Worm (Caenorhabditis elegans) whole organism, early embryonic: ENCODE measurements around the gene F29C4.4.

Experiments used
- B0310.2 ChIP-seq: sonication (generic microtip); optimal IDR thresholded peaks from 2 replicates; lab custom pipeline; 2016; ENCODE audit warnings: mild to moderate bottlenecking, missing genetic modification characterization, missing compliant biosample characterization
- F13C5.2 ChIP-seq: sonication (generic microtip); optimal IDR thresholded peaks from 2 replicates; lab custom pipeline; 2017; ENCODE audit warnings: mild to moderate bottlenecking, missing genetic modification characterization, inconsistent platforms, missing compliant biosample characterization
- aly-1 ChIP-seq: sonication (generic microtip); optimal IDR thresholded peaks from 2 replicates; lab custom pipeline; 2016; ENCODE audit warnings: missing genetic modification characterization, missing compliant biosample characterization
- ama-1 ChIP-seq: fragments of 150-350 bp; optimal IDR thresholded peaks from 2 replicates; lab custom pipeline; 2014
- ceh-13 ChIP-seq: fragments of 200-800 bp; sonication (Bioruptor generic); optimal IDR thresholded peaks from 2 replicates; lab custom pipeline; 2018; ENCODE audit warnings: mild to moderate bottlenecking, missing genetic modification characterization, missing compliant biosample characterization
- ceh-36 ChIP-seq: sonication (generic microtip); optimal IDR thresholded peaks from 2 replicates; lab custom pipeline; 2016; ENCODE audit warnings: missing genetic modification characterization, inconsistent platforms, missing compliant biosample characterization
- ets-7 ChIP-seq: sonication (generic microtip); optimal IDR thresholded peaks from 2 replicates; lab custom pipeline; 2016; ENCODE audit warnings: missing genotype, missing genetic modification characterization, missing compliant biosample characterization
- flt-1 ChIP-seq: fragments of 200-800 bp; sonication (Bioruptor generic); IDR thresholded peaks from 2 replicates; pipeline ENCODE4 v1.3.6; 2022; ENCODE audit warnings: missing genetic modification characterization, missing compliant biosample characterization
- hmbx-1 ChIP-seq: sonication (generic microtip); optimal IDR thresholded peaks from 2 replicates; lab custom pipeline; 2016; ENCODE audit warnings: mild to moderate bottlenecking, missing genetic modification characterization, missing compliant biosample characterization
- hmg-4 ChIP-seq: fragments of 200-800 bp; sonication (Bioruptor generic); optimal IDR thresholded peaks from 2 replicates; lab custom pipeline; 2018; ENCODE audit warnings: mild to moderate bottlenecking, missing genetic modification characterization, missing compliant biosample characterization
- hnd-1 ChIP-seq: sonication (generic microtip); optimal IDR thresholded peaks from 2 replicates; lab custom pipeline; 2016; ENCODE audit warnings: missing genetic modification characterization, missing compliant biosample characterization
- pes-1 ChIP-seq: fragments of 200-800 bp; sonication (Bioruptor generic); IDR thresholded peaks from 2 replicates; pipeline ENCODE4 v1.3.6; 2022; ENCODE audit warnings: missing genetic modification reagents, missing genetic modification characterization, missing compliant biosample characterization
- scrt-1 ChIP-seq: fragments of 200-800 bp; sonication (Bioruptor generic); IDR thresholded peaks from 2 replicates; pipeline ENCODE4 v1.3.6; 2022; ENCODE audit warnings: missing genetic modification characterization, missing compliant biosample characterization
- sea-1 ChIP-seq: fragments of 200-800 bp; sonication (Bioruptor generic); conservative IDR thresholded peaks from 2 replicates; pipeline ENCODE4 v1.3.6; 2022; ENCODE audit warnings: missing genetic modification characterization, missing compliant biosample characterization
- tbx-11 ChIP-seq: fragments of 200-800 bp; sonication (Bioruptor generic); IDR thresholded peaks from 2 replicates; pipeline ENCODE4 v1.3.6; 2022; ENCODE audit warnings: missing genetic modification characterization, missing compliant biosample characterization
- tbx-37 ChIP-seq: fragments of 200-800 bp; sonication (Bioruptor generic); conservative IDR thresholded peaks from 2 replicates; pipeline ENCODE4 v1.3.6; 2022; ENCODE audit warnings: missing genetic modification reagents, missing genetic modification characterization, missing compliant biosample characterization
- tra-4 ChIP-seq: sonication (generic microtip); optimal IDR thresholded peaks from 2 replicates; lab custom pipeline; 2017; ENCODE audit warnings: missing genetic modification characterization, missing compliant biosample characterization

The F29C4.4 gene

DNA sequence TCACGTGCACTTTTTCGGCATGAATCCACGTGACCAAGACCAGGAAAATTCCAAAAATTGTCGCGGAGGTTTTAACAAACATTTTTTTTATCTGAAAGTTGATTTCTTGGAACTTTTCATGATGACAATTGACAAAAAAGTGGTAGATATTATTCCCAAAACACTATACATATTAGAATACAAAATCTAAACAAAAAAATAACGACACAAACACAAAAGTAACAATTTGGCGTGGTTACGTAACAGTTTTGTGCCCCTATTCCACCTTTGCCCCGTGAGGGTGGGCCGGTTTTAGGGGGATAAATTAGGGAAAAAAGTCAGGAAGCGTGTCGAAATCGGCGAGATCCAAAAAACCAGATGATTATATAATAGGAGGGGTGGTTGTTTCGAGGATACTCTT, 46.3 kb downstream of the F29C4.4 start, which contains the start of gene gegf-1:
Gene gegf-1 (minus strand): TSS at position 101 of the 400 bp plus-strand sequence.
- TF ChIP-seq tbx-37 (GFP tag; lab: Robert Waterston, UW), result no peak

- TF ChIP-seq F13C5.2 (tag; lab: Kevin White, UChicago) (no peak), ceh-36 (tag; lab: Kevin White, UChicago) (no peak)
Observed at ce11 chrIV:158662-159061, 47.2 kb downstream of the F29C4.4 start, which contains the start of gene Y38C1AA.7. TSS of gene Y38C1AA.7 (plus strand) at chrIV:158962.

DNA sequence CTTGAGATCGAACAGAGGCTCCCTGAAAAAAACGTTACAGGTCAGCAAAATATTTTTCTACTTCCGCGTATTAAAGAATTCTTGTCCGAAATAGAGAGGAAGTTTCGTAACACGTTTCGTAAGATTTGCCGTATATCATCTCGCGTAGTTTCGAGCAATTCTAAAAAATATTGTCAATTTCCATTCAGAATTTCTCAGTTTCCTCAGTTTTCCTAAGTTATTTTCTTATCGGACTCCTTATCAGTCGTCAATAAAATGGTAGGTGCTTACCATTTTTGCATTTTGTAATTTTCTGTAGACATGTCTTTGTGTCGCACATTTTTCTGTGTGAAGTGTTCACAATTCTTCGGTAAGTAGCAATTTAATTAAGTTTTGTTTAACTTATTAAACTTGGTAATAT, 48.4 kb downstream of the F29C4.4 start, which contains the start of gene Y38C1AA.19:
Gene Y38C1AA.19 (plus strand): TSS at position 301 of the 400 bp plus-strand sequence.
- no peak for TF ChIP-seq scrt-1
- TF ChIP-seq ceh-13 (GFP tag; lab: Kevin White, UChicago), result no peak
- TF ChIP-seq ets-7 (tag; lab: Kevin White, UChicago), result no peak
- no peak for TF ChIP-seq hnd-1
- no peak for TF ChIP-seq F13C5.2 (tag; lab: Kevin White, UChicago)
- no peak for TF ChIP-seq aly-1 (tag; lab: Kevin White, UChicago)
- no peak for TF ChIP-seq ceh-36 (tag; lab: Kevin White, UChicago)
- no peak for TF ChIP-seq tbx-37 (GFP tag; lab: Robert Waterston, UW)
- no peak for TF ChIP-seq flt-1 (GFP tag; lab: Robert Waterston, UW)
- TF ChIP-seq hmg-4 (GFP tag; lab: Kevin White, UChicago), result no peak
- TF ChIP-seq pes-1 (GFP tag; lab: Robert Waterston, UW), result no peak
- TF ChIP-seq ama-1 (lab: Kevin White, UChicago), result no peak
- TF ChIP-seq B0310.2 (tag; lab: Kevin White, UChicago), result no peak
- no peak for TF ChIP-seq tra-4 (tag; lab: Kevin White, UChicago)
- TF ChIP-seq sea-1 (GFP tag; lab: Robert Waterston, UW), result no peak
- no peak for TF ChIP-seq tbx-11
- TF ChIP-seq hmbx-1 (tag; lab: Kevin White, UChicago), result no peak
